Worm (Caenorhabditis elegans) whole organism, L1 larva: ENCODE results near the gene T25F10.3.

ENCODE experiments used
- nhr-85 ChIP-seq: sonication (generic microtip); peaks from one replicate; lab custom pipeline; 2016; ENCODE audit warnings: missing genetic modification characterization, inconsistent platforms, missing compliant biosample characterization
- pqm-1 ChIP-seq: sonication (generic microtip); optimal IDR thresholded peaks from 3 replicates; lab custom pipeline; 2017; ENCODE audit warnings: missing biosample characterization, missing genetic modification characterization

ce11 chrV:6699833-6700232, 45.0 kb upstream of the T25F10.3 start:
- TF ChIP-seq pqm-1 (tag; lab: Kevin White, UChicago), result no peak
- no peak for TF ChIP-seq nhr-85
